Worm (Caenorhabditis elegans): Measurements from ENCODE around the gene Y38E10A.14.

Y38E10A.14 gene

DNA sequence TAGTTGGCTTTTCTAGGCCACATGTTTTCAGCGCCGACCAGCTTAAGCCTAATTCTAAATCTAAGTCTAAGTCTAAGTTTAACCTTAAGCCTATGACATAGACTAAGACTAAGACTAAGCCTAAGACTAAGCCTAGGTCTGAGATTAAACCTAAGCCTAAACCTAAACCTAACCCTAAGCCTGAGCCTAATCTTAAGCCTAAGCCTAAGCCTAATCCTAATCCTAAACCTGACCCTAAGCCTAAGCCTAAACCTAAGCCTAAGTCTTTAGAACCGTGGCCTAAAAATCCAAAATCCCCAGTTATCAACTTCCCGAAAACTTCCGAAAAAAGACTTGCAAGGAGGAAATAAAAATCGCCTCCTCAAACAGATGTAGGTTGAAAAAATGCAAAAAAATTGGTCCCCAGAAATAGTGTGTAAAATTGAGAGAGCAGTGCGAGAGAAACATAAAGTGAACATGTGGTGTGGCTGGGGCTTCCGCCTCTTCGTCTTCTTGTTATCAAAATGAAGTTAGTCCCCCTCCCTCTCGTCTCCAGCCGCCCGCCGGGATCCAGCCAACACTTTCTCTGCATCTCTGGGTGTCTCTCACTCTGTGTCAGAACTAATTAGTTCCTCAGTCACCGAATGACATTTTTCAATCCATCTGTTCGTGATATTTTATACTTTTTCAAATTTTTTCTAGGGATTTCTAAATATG lies 35.5 kb upstream of the Y38E10A.14 start:
- TF ChIP-seq madf-10 (tag; optimal IDR thresholded peaks at IDR 0.05) (no peak), athp-1 (tag; optimal IDR thresholded peaks at IDR 0.05) (no peak), fkh-3 (tag; optimal IDR thresholded peaks at IDR 0.05) (no peak), rec-8 (tag; optimal IDR thresholded peaks at IDR 0.05) (no peak), rcor-1 (GFP tag; IDR thresholded peaks at IDR 0.05) (no peak), nfya-1 (tag; optimal IDR thresholded peaks at IDR 0.05; ENCODE audit: borderline replicate concordance, insufficient read depth) (no peak), F37B4.10 (GFP tag; IDR thresholded peaks at IDR 0.05) (0 out of 2 replicates have a peak, but pooled peaks have one; percentile 69), lin-35 (GFP tag; optimal IDR thresholded peaks at IDR 0.05) (peak in 1 of 3 experiments; percentile 45), attf-3 (GFP tag; conservative IDR thresholded peaks at IDR 0.05) (no peak), ekl-4 (GFP tag; IDR thresholded peaks at IDR 0.05) (no peak), F23B12.7 (tag; optimal IDR thresholded peaks at IDR 0.05; ENCODE audit: insufficient read depth) (no peak), rpc-1 (optimal IDR thresholded peaks at IDR 0.05) (no peak), rpc-1 (tag; optimal IDR thresholded peaks at IDR 0.05) (no peak), hmg-1.2 (GFP tag; IDR thresholded peaks at IDR 0.05) (peak; percentile 57), Y95B8A.8 (GFP tag; IDR thresholded peaks at IDR 0.05) (no peak), ztf-28 (GFP tag; IDR thresholded peaks at IDR 0.05) (no peak), cebp-1 (GFP tag; IDR thresholded peaks at IDR 0.05) (no peak), cebp-1 (tag; optimal IDR thresholded peaks at IDR 0.05) (peak; percentile 14), Y79H2A.3 (GFP tag; conservative IDR thresholded peaks at IDR 0.05) (no peak), madf-8 (GFP tag; conservative IDR thresholded peaks at IDR 0.05) (no peak), pbrm-1 (GFP tag; IDR thresholded peaks at IDR 0.05) (no peak), lin-26 (GFP tag; IDR thresholded peaks at IDR 0.05) (no peak), ztf-25 (GFP tag; IDR thresholded peaks at IDR 0.05) (no peak), nfyb-1 (GFP tag; IDR thresholded peaks at IDR 0.05) (no peak), zfh-2 (GFP tag; conservative IDR thresholded peaks at IDR 0.05) (0 out of 2 replicates have a peak, but pooled peaks have one; percentile 20), ceh-27 (GFP tag; optimal IDR thresholded peaks at IDR 0.05) (no peak), ama-1 (optimal IDR thresholded peaks at IDR 0.05) (no peak), ama-1 (GFP tag; optimal IDR thresholded peaks at IDR 0.05) (no peak), lin-40 (tag; optimal IDR thresholded peaks at IDR 0.05) (no peak), attf-5 (GFP tag; optimal IDR thresholded peaks at IDR 0.05) (no peak), unc-130 (GFP tag; optimal IDR thresholded peaks at IDR 0.05) (no peak), K12H6.12 (tag; optimal IDR thresholded peaks at IDR 0.05) (peak; percentile 30), lir-1 (GFP tag; conservative IDR thresholded peaks at IDR 0.05) (no peak), ceh-91 (GFP tag; IDR thresholded peaks at IDR 0.05) (no peak), nhr-179 (tag; optimal IDR thresholded peaks at IDR 0.05) (no peak), Y67H2A.10 (GFP tag; conservative IDR thresholded peaks at IDR 0.05) (no peak), F52B5.7 (tag; optimal IDR thresholded peaks at IDR 0.05) (no peak), D2030.7 (GFP tag; IDR thresholded peaks at IDR 0.05) (no peak), B0019.2 (GFP tag; conservative IDR thresholded peaks at IDR 0.05) (no peak), atf-7 (tag; optimal IDR thresholded peaks at IDR 0.05) (no peak), hmg-20 (GFP tag; IDR thresholded peaks at IDR 0.05) (no peak), repo-1 (tag; optimal IDR thresholded peaks at IDR 0.05) (no peak)

Data from whole organism, young adult.